Fruit fly (Drosophila melanogaster) S2 (cell line): ENCODE results near the gene CG34134.

Experiments
- CG8478 ChIP-seq: fragments of >200 bp; optimal IDR thresholded peaks from 2 replicates; lab custom pipeline; 2018
- CTCF ChIP-seq, 2 experiments: fragments of >200 bp; optimal IDR thresholded peaks; 2 replicates each; lab custom pipeline; 2018

dm6 chr2L:8145067-8145808 lies 45.3 kb downstream of the CG34134 start, which contains the start of the genes CG42763 and CG43394:
- TF ChIP-seq CG8478 (lab: Kevin White, UChicago): no peak
- TF ChIP-seq CTCF (optimal IDR thresholded peaks at IDR 0.05; lab: Kevin White, UChicago): no peak
